Fruit fly (Drosophila melanogaster) whole organism, embryonic: ENCODE results near the gene CG11882.

Experiments
- Asciz ChIP-seq: fragments of 200-800 bp; sonication (Bioruptor generic); optimal IDR thresholded peaks from 2 replicates; lab custom pipeline; 2017; ENCODE audit warnings: missing biosample characterization, mild to moderate bottlenecking, missing genetic modification characterization, missing genetic modification reagents
- B-H2 ChIP-seq: fragments of 200-800 bp; sonication (Bioruptor generic); optimal IDR thresholded peaks from 2 replicates; lab custom pipeline; 2018; ENCODE audit warnings: missing biosample characterization, mild to moderate bottlenecking, missing genetic modification characterization
- Bgb ChIP-seq: fragments of 200-800 bp; sonication (Bioruptor generic); IDR thresholded peaks from 2 replicates; pipeline ENCODE4 v1.3.6; 2022; ENCODE audit warnings: missing biosample characterization, missing genetic modification characterization; ENCODE audit not compliant: partially characterized antibody
- CG10565 ChIP-seq: fragments of 200-800 bp; sonication (Bioruptor generic); optimal IDR thresholded peaks from 3 replicates; lab custom pipeline; 2016; ENCODE audit warnings: missing biosample characterization, mild to moderate bottlenecking, missing genetic modification characterization
- CG13296 ChIP-seq: fragments of 200-800 bp; sonication (Bioruptor generic); optimal IDR thresholded peaks from 3 replicates; lab custom pipeline; 2018; ENCODE audit warnings: missing biosample characterization, mild to moderate bottlenecking, missing genetic modification characterization
- CG15514 ChIP-seq: fragments of 200-800 bp; sonication (Bioruptor generic); optimal IDR thresholded peaks from 3 replicates; lab custom pipeline; 2017; ENCODE audit warnings: missing biosample characterization, missing genetic modification characterization, mild to moderate bottlenecking, moderate library complexity, missing genetic modification reagents
- CG16815 ChIP-seq: fragments of 200-800 bp; sonication (Bioruptor generic); optimal IDR thresholded peaks from 3 replicates; lab custom pipeline; 2017; ENCODE audit warnings: missing biosample characterization, mild to moderate bottlenecking, missing genetic modification characterization
- CG17385 ChIP-seq: fragments of 200-800 bp; sonication (Bioruptor generic); optimal IDR thresholded peaks from 3 replicates; lab custom pipeline; 2018; ENCODE audit warnings: missing biosample characterization, mild to moderate bottlenecking, missing genetic modification characterization
- CG2120 ChIP-seq: fragments of 200-800 bp; sonication (Bioruptor generic); optimal IDR thresholded peaks from 3 replicates; lab custom pipeline; 2016; ENCODE audit warnings: missing biosample characterization, missing genetic modification characterization
- CG2678 ChIP-seq: fragments of 200-800 bp; sonication (Bioruptor generic); optimal IDR thresholded peaks from 3 replicates; lab custom pipeline; 2019; ENCODE audit warnings: missing biosample characterization, mild to moderate bottlenecking, missing genetic modification characterization, moderate library complexity
- CG31365 ChIP-seq: fragments of 200-800 bp; sonication (Bioruptor generic); optimal IDR thresholded peaks from 2 replicates; lab custom pipeline; 2018; ENCODE audit warnings: missing biosample characterization, mild to moderate bottlenecking, missing genetic modification characterization
- CG3281 ChIP-seq: fragments of 200-800 bp; sonication (Bioruptor generic); optimal IDR thresholded peaks from 3 replicates; lab custom pipeline; 2017; ENCODE audit warnings: missing biosample characterization, mild to moderate bottlenecking, missing genetic modification characterization
- CG3407 ChIP-seq: fragments of 200-800 bp; sonication (Bioruptor generic); optimal IDR thresholded peaks from 2 replicates; lab custom pipeline; 2018; ENCODE audit warnings: missing biosample characterization, mild to moderate bottlenecking, missing genetic modification characterization
- CG34224 ChIP-seq: fragments of 200-800 bp; sonication (Bioruptor generic); IDR thresholded peaks from 3 replicates; pipeline ENCODE4 v1.3.6; 2022; ENCODE audit warnings: missing biosample characterization, missing genetic modification characterization; ENCODE audit not compliant: partially characterized antibody
- CG4617 ChIP-seq: fragments of 200-800 bp; sonication (Bioruptor generic); optimal IDR thresholded peaks from 3 replicates; lab custom pipeline; 2016; ENCODE audit warnings: missing biosample characterization, missing genetic modification characterization, borderline replicate concordance
- CG4854 ChIP-seq: fragments of 200-800 bp; sonication (Bioruptor generic); optimal IDR thresholded peaks from 2 replicates; lab custom pipeline; 2016; ENCODE audit warnings: missing biosample characterization, missing genetic modification characterization, inconsistent platforms
- CG6683 ChIP-seq: fragments of 200-800 bp; sonication (Bioruptor generic); optimal IDR thresholded peaks from 2 replicates; lab custom pipeline; 2017; ENCODE audit warnings: missing biosample characterization, mild to moderate bottlenecking, missing genetic modification characterization, missing genetic modification reagents
- CG6791 ChIP-seq: fragments of 200-800 bp; sonication (Bioruptor generic); IDR thresholded peaks from 3 replicates; pipeline ENCODE4 v1.3.6; 2022; ENCODE audit warnings: missing biosample characterization, missing genetic modification characterization; ENCODE audit not compliant: partially characterized antibody
- CG6854 ChIP-seq: fragments of 200-800 bp; sonication (Bioruptor generic); optimal IDR thresholded peaks from 3 replicates; lab custom pipeline; 2017; ENCODE audit warnings: missing biosample characterization, mild to moderate bottlenecking, missing genetic modification characterization
- CG7839 ChIP-seq: fragments of 200-800 bp; sonication (Bioruptor generic); optimal IDR thresholded peaks from 3 replicates; lab custom pipeline; 2018; ENCODE audit warnings: missing biosample characterization, mild to moderate bottlenecking, missing genetic modification characterization, moderate library complexity
- CG8924 ChIP-seq: fragments of 200-800 bp; optimal IDR thresholded peaks from 3 replicates; lab custom pipeline; 2019; ENCODE audit warnings: missing biosample characterization, mild to moderate bottlenecking, missing genetic modification characterization, moderate library complexity
- CG9215 ChIP-seq: fragments of 200-800 bp; sonication (Bioruptor generic); IDR thresholded peaks from 2 replicates; pipeline ENCODE4 v1.3.6; 2022; ENCODE audit warnings: missing biosample characterization, missing genetic modification characterization
- CG9932 ChIP-seq: fragments of 200-800 bp; sonication (Bioruptor generic); IDR thresholded peaks from 2 replicates; pipeline ENCODE4 v1.3.6; 2022; ENCODE audit warnings: missing biosample characterization, missing genetic modification characterization
- CHES-1-like ChIP-seq: fragments of 200-800 bp; sonication (Bioruptor generic); optimal IDR thresholded peaks from 2 replicates; lab custom pipeline; 2016; ENCODE audit warnings: missing biosample characterization, missing genetic modification characterization
- Fer3 ChIP-seq: fragments of 200-800 bp; sonication (Bioruptor generic); optimal IDR thresholded peaks from 2 replicates; lab custom pipeline; 2018; ENCODE audit warnings: missing biosample characterization, mild to moderate bottlenecking, missing genetic modification characterization, moderate library complexity
- HLH54F ChIP-seq: fragments of 200-800 bp; sonication (Bioruptor generic); optimal IDR thresholded peaks from 3 replicates; lab custom pipeline; 2016; ENCODE audit warnings: missing biosample characterization, missing genetic modification characterization
- HmgD ChIP-seq: fragments of 200-800 bp; sonication (Bioruptor generic); optimal IDR thresholded peaks from 3 replicates; lab custom pipeline; 2016; ENCODE audit warnings: missing biosample characterization, missing genetic modification characterization
- Mad ChIP-seq: fragments of 200-800 bp; sonication (Bioruptor generic); optimal IDR thresholded peaks from 2 replicates; lab custom pipeline; 2016; ENCODE audit warnings: missing biosample characterization, missing genetic modification characterization
- Max ChIP-seq: fragments of 200-800 bp; sonication (Bioruptor generic); optimal IDR thresholded peaks from 2 replicates; lab custom pipeline; 2016; ENCODE audit warnings: missing biosample characterization, mild to moderate bottlenecking, missing genetic modification characterization
- Med ChIP-seq: fragments of 200-800 bp; sonication (Bioruptor generic); peaks from one replicate; lab custom pipeline; 2016; ENCODE audit warnings: missing biosample characterization, missing genetic modification characterization, mild to moderate bottlenecking, inconsistent platforms, moderate library complexity
- Nf-YC ChIP-seq: fragments of 200-800 bp; optimal IDR thresholded peaks from 3 replicates; lab custom pipeline; 2019; ENCODE audit warnings: missing biosample characterization, mild to moderate bottlenecking, missing genetic modification characterization, moderate library complexity
- amos ChIP-seq: fragments of 200-800 bp; sonication (Bioruptor generic); IDR thresholded peaks from 2 replicates; pipeline ENCODE4 v1.3.6; 2022; ENCODE audit warnings: missing biosample characterization, missing genetic modification characterization; ENCODE audit not compliant: partially characterized antibody
- bcd ChIP-seq: fragments of 200-800 bp; sonication (Bioruptor generic); optimal IDR thresholded peaks from 2 replicates; lab custom pipeline; 2017; ENCODE audit warnings: missing biosample characterization, mild to moderate bottlenecking, missing genetic modification characterization
- bowl ChIP-seq: fragments of 200-800 bp; sonication (Bioruptor generic); IDR thresholded peaks from 2 replicates; pipeline ENCODE4 v1.3.6; 2022; ENCODE audit warnings: missing biosample characterization, missing genetic modification characterization
- chif ChIP-seq, 2 experiments: fragments of 200-800 bp; sonication (Bioruptor generic); optimal IDR thresholded peaks; 3 replicates each; lab custom pipeline; 2016; ENCODE audit warnings: missing biosample characterization in 2 of 2, missing genetic modification characterization in 2 of 2
- esg ChIP-seq: fragments of 200-800 bp; sonication (Bioruptor generic); conservative IDR thresholded peaks from 2 replicates; pipeline ENCODE4 v1.3.6; 2022; ENCODE audit warnings: missing biosample characterization, missing genetic modification characterization
- ftz-f1 ChIP-seq: fragments of 200-800 bp; sonication (Bioruptor generic); optimal IDR thresholded peaks from 2 replicates; lab custom pipeline; 2016; ENCODE audit warnings: missing biosample characterization, missing genetic modification characterization
- gcm ChIP-seq: fragments of 200-800 bp; sonication (Bioruptor generic); optimal IDR thresholded peaks from 2 replicates; lab custom pipeline; 2019; ENCODE audit warnings: missing biosample characterization, mild to moderate bottlenecking, missing genetic modification characterization, moderate library complexity
- gfzf ChIP-seq: fragments of 200-800 bp; sonication (Bioruptor generic); optimal IDR thresholded peaks from 2 replicates; lab custom pipeline; 2016; ENCODE audit warnings: missing biosample characterization, mild to moderate bottlenecking, missing genetic modification characterization, moderate library complexity
- lmd ChIP-seq: fragments of 200-800 bp; sonication (Bioruptor generic); IDR thresholded peaks from 2 replicates; pipeline ENCODE4 v1.3.6; 2022; ENCODE audit warnings: missing biosample characterization, missing genetic modification characterization
- mld ChIP-seq: fragments of 200-800 bp; sonication (Bioruptor generic); IDR thresholded peaks from 3 replicates; pipeline ENCODE4 v1.3.6; 2022; ENCODE audit warnings: missing biosample characterization, missing genetic modification characterization; ENCODE audit not compliant: partially characterized antibody
- otp ChIP-seq: fragments of 200-800 bp; sonication (Bioruptor generic); IDR thresholded peaks from 3 replicates; pipeline ENCODE4, ENCODE4 v1.3.6; 2022; ENCODE audit warnings: missing biosample characterization, missing genetic modification characterization
- phol ChIP-seq: fragments of 200-800 bp; sonication (Bioruptor generic); optimal IDR thresholded peaks from 3 replicates; lab custom pipeline; 2018; ENCODE audit warnings: missing biosample characterization, mild to moderate bottlenecking, missing genetic modification characterization, moderate library complexity
- unpg ChIP-seq: fragments of 200-800 bp; sonication (Bioruptor generic); optimal IDR thresholded peaks from 3 replicates; lab custom pipeline; 2018; ENCODE audit warnings: missing biosample characterization, mild to moderate bottlenecking, missing genetic modification characterization, moderate library complexity
- vnd ChIP-seq: fragments of 200-800 bp; sonication (Bioruptor generic); IDR thresholded peaks from 3 replicates; pipeline ENCODE4 v1.3.6; 2022; ENCODE audit warnings: missing biosample characterization, missing genetic modification characterization; ENCODE audit not compliant: partially characterized antibody
- zen2 ChIP-seq: fragments of 200-800 bp; sonication (Bioruptor generic); IDR thresholded peaks from 3 replicates; pipeline ENCODE4 v1.3.6; 2022; ENCODE audit warnings: missing biosample characterization, missing genetic modification characterization; ENCODE audit not compliant: partially characterized antibody

Gene CG11882

DNA sequence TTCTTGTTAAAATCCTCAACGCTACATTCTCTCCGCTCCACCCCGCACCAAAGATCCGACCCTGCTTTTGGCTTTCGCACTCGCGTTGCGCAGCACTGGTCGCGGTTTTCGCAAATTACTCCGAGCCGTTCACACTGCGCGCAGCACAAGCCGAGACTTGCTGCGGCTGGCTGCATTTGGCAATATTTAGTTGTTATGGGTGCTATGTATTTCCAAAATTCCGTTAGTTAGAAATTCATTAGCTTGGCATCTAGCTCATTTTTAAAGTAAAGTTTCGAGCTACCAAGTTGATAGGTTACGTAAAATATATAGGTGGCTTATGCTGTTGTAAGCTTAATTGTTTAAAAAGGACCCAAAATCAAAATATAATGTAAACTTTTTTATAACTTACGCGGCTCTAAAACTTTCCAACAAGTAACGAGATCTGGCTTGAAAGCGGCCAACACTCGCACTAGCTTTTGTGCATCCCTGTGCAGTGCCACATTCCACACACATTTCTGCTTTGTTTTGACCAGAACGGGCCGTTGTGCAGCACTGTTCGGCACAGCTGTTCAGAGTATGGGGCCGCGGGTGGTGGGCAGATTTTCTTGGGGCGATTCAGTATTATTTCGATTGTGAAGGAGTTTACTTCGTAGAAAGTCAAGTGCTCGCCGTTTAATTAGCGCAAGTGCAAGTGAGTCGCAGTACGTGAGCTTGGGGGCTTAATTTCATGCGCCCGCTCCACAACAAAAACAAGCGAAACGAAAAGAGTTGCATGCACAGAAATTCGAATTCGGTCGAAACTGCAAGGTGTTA, 25.0 kb downstream of the CG11882 start, which contains the start of the genes yem and Ctl2 (continued):
- TF ChIP-seq CG16815 (GFP tag; lab: Kevin White, UChicago) (peak; percentile 82), Mad (peak; percentile 67), bcd (GFP tag; lab: Kevin White, UChicago) (peak; percentile 76), CG2120 (GFP tag; lab: Kevin White, UChicago) (peak; percentile 92), CG13296 (GFP tag; lab: Kevin White, UChicago) (peak; percentile 17), esg (no peak; the same call in 1 of the 2 replicates), otp (GFP tag; lab: Robert Waterston, UW) (peak; percentile 42; the same call in 1 of the 3 replicates), HLH54F (GFP tag; lab: Kevin White, UChicago) (peak; percentile 93), gcm (GFP tag; lab: Kevin White, UChicago) (no peak), ftz-f1 (GFP tag; lab: Kevin White, UChicago) (peak; percentile 46), CG4854 (GFP tag; lab: Kevin White, UChicago) (peak; percentile 51), Asciz (no peak), amos (GFP tag; lab: Robert Waterston, UW) (peak; percentile 40; the same call in 1 of the 2 replicates), CG15514 (GFP tag; lab: Kevin White, UChicago) (peak; percentile 38), CG31365 (peak; percentile 13), vnd (GFP tag; lab: Robert Waterston, UW) (no peak), CG10565 (GFP tag; lab: Kevin White, UChicago) (no peak), CG6683 (GFP tag; lab: Kevin White, UChicago) (peak; percentile 2), CG34224 (GFP tag; lab: Robert Waterston, UW) (no peak; the same call in 2 of the 3 replicates), HmgD (GFP tag; lab: Kevin White, UChicago) (peak; percentile 64), lmd (GFP tag; lab: Robert Waterston, UW) (peak; percentile 55), CG4617 (GFP tag; lab: Kevin White, UChicago) (peak; percentile 23), Nf-YC (peak; percentile 58), CG3407 (GFP tag; lab: Kevin White, UChicago) (peak; percentile 7), unpg (GFP tag; lab: Kevin White, UChicago) (no peak), CG6854 (GFP tag; lab: Kevin White, UChicago) (no peak), Bgb (GFP tag; lab: Robert Waterston, UW) (peak; percentile 34; the same call in 1 of the 2 replicates), gfzf (peak; percentile 46)

- peak; percentile 87 for TF ChIP-seq Med (GFP tag; lab: Kevin White, UChicago)
- peak; percentile 12 for TF ChIP-seq CG7839
- peak; percentile 19 for TF ChIP-seq CG2678 (tag; lab: Kevin White, UChicago)
- peak; percentile 4 for TF ChIP-seq CHES-1-like (GFP tag; lab: Kevin White, UChicago)
- TF ChIP-seq mld: peak; percentile 97
- peak; percentile 33; the same call in 1 of the 2 replicates for TF ChIP-seq CG9932 (GFP tag; lab: Robert Waterston, UW)
- no peak for TF ChIP-seq CG17385 (GFP tag; lab: Kevin White, UChicago)
- TF ChIP-seq bowl: no peak
- TF ChIP-seq CG6791 (GFP tag; lab: Robert Waterston, UW): peak; percentile 95
- no peak for TF ChIP-seq CG9215 (GFP tag; lab: Robert Waterston, UW)
- TF ChIP-seq CG3281 (GFP tag; lab: Kevin White, UChicago): peak; percentile 18
- no peak for TF ChIP-seq Max
- peak; percentile 92 for TF ChIP-seq amos (GFP tag; lab: Robert Waterston, UW)
- TF ChIP-seq Fer3 (tag; lab: Kevin White, UChicago): peak; percentile 17
- peak; percentile 96 for TF ChIP-seq Bgb (GFP tag; lab: Robert Waterston, UW)
- no peak for TF ChIP-seq chif (GFP tag; optimal IDR thresholded peaks at IDR 0.05; lab: Kevin White, UChicago)
- no peak for TF ChIP-seq CG31365
- TF ChIP-seq zen2 (GFP tag; lab: Robert Waterston, UW): peak; percentile 92
- peak; percentile 86 for TF ChIP-seq B-H2 (GFP tag; lab: Kevin White, UChicago)
- TF ChIP-seq phol (tag; lab: Kevin White, UChicago): peak; percentile 41
- peak; percentile 25 for TF ChIP-seq CG8924
Measured at dm6 chr3R:29116167-29116725, 31.7 kb downstream of the CG11882 start, which contains the start of gene Atg14. Gene Atg14, plus strand, starts transcription at chr3R:29116391.
